Worm (Caenorhabditis elegans): ENCODE results near the gene C31H1.2.

ce11 chrIV:5780234-5780788 is 10.8 kb upstream of the C31H1.2 start:
- TF ChIP-seq unc-62 (GFP tag; optimal IDR thresholded peaks at IDR 0.05) = no peak
- TF ChIP-seq elt-2 (tag; optimal IDR thresholded peaks at IDR 0.05) = no peak
- TF ChIP-seq nhr-11 (tag; optimal IDR thresholded peaks at IDR 0.05) = no peak
- no peak for TF ChIP-seq pqm-1 (tag; optimal IDR thresholded peaks at IDR 0.05)
- no peak for TF ChIP-seq zag-1 (tag; optimal IDR thresholded peaks at IDR 0.05)
- no peak for TF ChIP-seq unc-86 (tag; optimal IDR thresholded peaks at IDR 0.05)
